Fruit fly (Drosophila melanogaster) whole organism: ENCODE results near the gene dsd.

Source experiments
- CG8478 ChIP-seq: fragments of >200 bp; optimal IDR thresholded peaks from 2 replicates; lab custom pipeline; 2018; ENCODE audit warnings: inconsistent platforms
- Dll ChIP-seq: fragments of >200 bp; optimal IDR thresholded peaks from 2 replicates; lab custom pipeline; 2017
- EcR ChIP-seq, 2 experiments: fragments of >200 bp; optimal IDR thresholded peaks; 2 replicates each; lab custom pipeline; 2017; ENCODE audit warnings: missing biosample characterization in 2 of 2, missing genetic modification characterization in 2 of 2, missing genetic modification reagents in 2 of 2
- psq ChIP-seq: fragments of >200 bp; optimal IDR thresholded peaks from 2 replicates; lab custom pipeline; 2017

- no peak for TF ChIP-seq EcR (GFP tag; optimal IDR thresholded peaks at IDR 0.05; lab: Kevin White, UChicago)
- no peak for TF ChIP-seq psq (lab: Kevin White, UChicago)
- no peak for TF ChIP-seq CG8478
- no peak for TF ChIP-seq Dll
These were observed 27.8 kb downstream of the dsd start for dm6 chr3R:27579422-27579821.
